Worm (Caenorhabditis elegans): ENCODE measurements around the gene R31.2.

ce11 chrV:11933196-11934028, 16.0 kb downstream of the R31.2 start, which contains the start of the genes aman-2 and F58H1.3:
- TF ChIP-seq skn-1 (tag; optimal IDR thresholded peaks at IDR 0.05): no peak
- peak; percentile 36 for TF ChIP-seq lin-13 (GFP tag; optimal IDR thresholded peaks at IDR 0.05)
- no peak for TF ChIP-seq ztf-4 (tag; optimal IDR thresholded peaks at IDR 0.05)
